Worm (Caenorhabditis elegans) whole organism, early embryonic: ENCODE measurements around the gene taap-1.

Experiments used
- B0310.2 ChIP-seq: sonication (generic microtip); optimal IDR thresholded peaks from 2 replicates; lab custom pipeline; 2016; ENCODE audit warnings: mild to moderate bottlenecking, missing genetic modification characterization, missing compliant biosample characterization
- F13C5.2 ChIP-seq: sonication (generic microtip); optimal IDR thresholded peaks from 2 replicates; lab custom pipeline; 2017; ENCODE audit warnings: mild to moderate bottlenecking, missing genetic modification characterization, inconsistent platforms, missing compliant biosample characterization
- aly-1 ChIP-seq: sonication (generic microtip); optimal IDR thresholded peaks from 2 replicates; lab custom pipeline; 2016; ENCODE audit warnings: missing genetic modification characterization, missing compliant biosample characterization
- ama-1 ChIP-seq: fragments of 150-350 bp; optimal IDR thresholded peaks from 2 replicates; lab custom pipeline; 2014
- ceh-13 ChIP-seq: fragments of 200-800 bp; sonication (Bioruptor generic); optimal IDR thresholded peaks from 2 replicates; lab custom pipeline; 2018; ENCODE audit warnings: mild to moderate bottlenecking, missing genetic modification characterization, missing compliant biosample characterization
- ceh-36 ChIP-seq: sonication (generic microtip); optimal IDR thresholded peaks from 2 replicates; lab custom pipeline; 2016; ENCODE audit warnings: missing genetic modification characterization, inconsistent platforms, missing compliant biosample characterization
- ets-7 ChIP-seq: sonication (generic microtip); optimal IDR thresholded peaks from 2 replicates; lab custom pipeline; 2016; ENCODE audit warnings: missing genotype, missing genetic modification characterization, missing compliant biosample characterization
- flt-1 ChIP-seq: fragments of 200-800 bp; sonication (Bioruptor generic); IDR thresholded peaks from 2 replicates; pipeline ENCODE4 v1.3.6; 2022; ENCODE audit warnings: missing genetic modification characterization, missing compliant biosample characterization
- hmbx-1 ChIP-seq: sonication (generic microtip); optimal IDR thresholded peaks from 2 replicates; lab custom pipeline; 2016; ENCODE audit warnings: mild to moderate bottlenecking, missing genetic modification characterization, missing compliant biosample characterization
- hmg-4 ChIP-seq: fragments of 200-800 bp; sonication (Bioruptor generic); optimal IDR thresholded peaks from 2 replicates; lab custom pipeline; 2018; ENCODE audit warnings: mild to moderate bottlenecking, missing genetic modification characterization, missing compliant biosample characterization
- hnd-1 ChIP-seq: sonication (generic microtip); optimal IDR thresholded peaks from 2 replicates; lab custom pipeline; 2016; ENCODE audit warnings: missing genetic modification characterization, missing compliant biosample characterization
- pes-1 ChIP-seq: fragments of 200-800 bp; sonication (Bioruptor generic); IDR thresholded peaks from 2 replicates; pipeline ENCODE4 v1.3.6; 2022; ENCODE audit warnings: missing genetic modification reagents, missing genetic modification characterization, missing compliant biosample characterization
- scrt-1 ChIP-seq: fragments of 200-800 bp; sonication (Bioruptor generic); IDR thresholded peaks from 2 replicates; pipeline ENCODE4 v1.3.6; 2022; ENCODE audit warnings: missing genetic modification characterization, missing compliant biosample characterization
- sea-1 ChIP-seq: fragments of 200-800 bp; sonication (Bioruptor generic); conservative IDR thresholded peaks from 2 replicates; pipeline ENCODE4 v1.3.6; 2022; ENCODE audit warnings: missing genetic modification characterization, missing compliant biosample characterization
- tbx-11 ChIP-seq: fragments of 200-800 bp; sonication (Bioruptor generic); IDR thresholded peaks from 2 replicates; pipeline ENCODE4 v1.3.6; 2022; ENCODE audit warnings: missing genetic modification characterization, missing compliant biosample characterization
- tbx-37 ChIP-seq: fragments of 200-800 bp; sonication (Bioruptor generic); conservative IDR thresholded peaks from 2 replicates; pipeline ENCODE4 v1.3.6; 2022; ENCODE audit warnings: missing genetic modification reagents, missing genetic modification characterization, missing compliant biosample characterization
- tra-4 ChIP-seq: sonication (generic microtip); optimal IDR thresholded peaks from 2 replicates; lab custom pipeline; 2017; ENCODE audit warnings: missing genetic modification characterization, missing compliant biosample characterization

Gene taap-1

ce11 chrII:8451425-8451824, 32.2 kb downstream of the taap-1 start:
- TF ChIP-seq ets-7 (tag; lab: Kevin White, UChicago), result no peak
- TF ChIP-seq pes-1, result no peak
- no peak for TF ChIP-seq B0310.2 (tag; lab: Kevin White, UChicago)
- no peak for TF ChIP-seq hmbx-1 (tag; lab: Kevin White, UChicago)
- TF ChIP-seq hnd-1 (tag; lab: Kevin White, UChicago), result no peak

DNA sequence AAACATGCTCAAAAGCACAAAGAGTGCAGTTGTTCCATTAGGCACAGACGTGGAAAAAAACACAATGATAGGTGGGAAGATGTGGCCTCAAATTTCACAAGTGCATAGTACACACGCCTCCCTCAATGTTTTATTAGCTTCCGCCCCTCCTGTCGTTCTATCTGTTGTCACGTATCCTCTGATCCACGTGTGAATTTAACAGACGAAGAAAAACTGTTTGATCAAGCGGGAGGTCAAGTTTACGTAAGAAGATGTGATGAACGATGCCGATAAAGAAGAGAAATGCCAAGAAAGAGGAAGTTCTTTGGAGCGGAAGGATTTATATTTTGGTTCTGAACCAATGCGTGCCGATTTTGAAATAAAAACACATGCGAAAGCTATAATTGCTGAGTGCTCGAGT, 32.9 kb downstream of the taap-1 start:
- TF ChIP-seq hmbx-1 (tag; lab: Kevin White, UChicago) (no peak), ets-7 (tag; lab: Kevin White, UChicago) (no peak), flt-1 (GFP tag; lab: Robert Waterston, UW) (no peak), tbx-11 (no peak), hnd-1 (tag; lab: Kevin White, UChicago) (no peak), ceh-36 (tag; lab: Kevin White, UChicago) (no peak), B0310.2 (tag; lab: Kevin White, UChicago) (no peak), F13C5.2 (no peak), aly-1 (tag; lab: Kevin White, UChicago) (no peak), ceh-13 (GFP tag; lab: Kevin White, UChicago) (no peak), tbx-37 (GFP tag; lab: Robert Waterston, UW) (no peak), tra-4 (no peak), pes-1 (no peak), sea-1 (GFP tag; lab: Robert Waterston, UW) (no peak), ama-1 (lab: Kevin White, UChicago) (no peak), scrt-1 (GFP tag; lab: Robert Waterston, UW) (no peak), hmg-4 (GFP tag; lab: Kevin White, UChicago) (no peak)

ce11 chrII:8449660-8450118, 34.0 kb downstream of the taap-1 start, which contains the start of gene F22B5.4:
Gene F22B5.4 (plus strand): TSS chrII:8449710.
- TF ChIP-seq scrt-1 (GFP tag; lab: Robert Waterston, UW), result no peak
- no peak for TF ChIP-seq F13C5.2
- no peak for TF ChIP-seq tra-4
- no peak for TF ChIP-seq flt-1 (GFP tag; lab: Robert Waterston, UW)
- no peak for TF ChIP-seq ceh-36 (tag; lab: Kevin White, UChicago)
- no peak for TF ChIP-seq hmbx-1 (tag; lab: Kevin White, UChicago)
- TF ChIP-seq tbx-37 (GFP tag; lab: Robert Waterston, UW), result no peak
- TF ChIP-seq ets-7 (tag; lab: Kevin White, UChicago), result no peak
- no peak for TF ChIP-seq B0310.2 (tag; lab: Kevin White, UChicago)
- TF ChIP-seq pes-1, result no peak
- TF ChIP-seq tbx-11, result no peak
- TF ChIP-seq hmg-4 (GFP tag; lab: Kevin White, UChicago), result no peak
- no peak for TF ChIP-seq sea-1 (GFP tag; lab: Robert Waterston, UW)
- TF ChIP-seq ama-1 (lab: Kevin White, UChicago), result no peak

- no peak for TF ChIP-seq ceh-13 (GFP tag; lab: Kevin White, UChicago)
- no peak for TF ChIP-seq aly-1 (tag; lab: Kevin White, UChicago)
- TF ChIP-seq tbx-11, result no peak
- no peak for TF ChIP-seq ama-1 (lab: Kevin White, UChicago)
- TF ChIP-seq hmbx-1 (tag; lab: Kevin White, UChicago), result no peak
- no peak for TF ChIP-seq scrt-1 (GFP tag; lab: Robert Waterston, UW)
- TF ChIP-seq tbx-37 (GFP tag; lab: Robert Waterston, UW), result no peak
These were observed 36.9 kb downstream of the taap-1 start, which contains the start of gene cut-3 for ce11 chrII:8446731-8447130. Gene cut-3 (minus strand): TSS chrII:8446831.

DNA sequence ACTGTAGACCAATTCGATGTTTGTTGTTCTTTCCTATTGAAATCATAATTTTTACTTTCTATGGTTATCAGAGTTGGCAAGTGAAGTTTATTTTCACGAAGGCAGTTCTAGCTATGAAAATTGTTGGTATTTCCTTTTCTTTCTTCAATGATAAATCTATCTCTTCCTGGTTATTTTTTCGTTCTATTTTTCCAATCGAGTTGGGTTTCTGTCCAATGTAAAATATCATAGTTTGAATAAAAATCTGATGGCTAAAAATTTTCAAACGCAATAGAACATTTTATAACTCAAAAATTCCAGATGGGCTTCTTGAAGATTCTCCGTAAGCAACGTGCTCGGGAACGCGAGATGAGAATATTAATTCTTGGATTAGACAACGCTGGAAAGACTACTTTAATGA, 39.7 kb downstream of the taap-1 start, which contains the start of gene evl-20:
evl-20 (plus strand) TSS at position 301 of the 400 bp plus-strand sequence.
- TF ChIP-seq tra-4, result no peak
- no peak for TF ChIP-seq ceh-13 (GFP tag; lab: Kevin White, UChicago)
- TF ChIP-seq scrt-1 (GFP tag; lab: Robert Waterston, UW), result no peak
- no peak for TF ChIP-seq B0310.2 (tag; lab: Kevin White, UChicago)
- TF ChIP-seq ets-7 (tag; lab: Kevin White, UChicago), result no peak
- TF ChIP-seq F13C5.2, result no peak
- TF ChIP-seq aly-1 (tag; lab: Kevin White, UChicago), result no peak
- no peak for TF ChIP-seq tbx-11
- TF ChIP-seq hmbx-1 (tag; lab: Kevin White, UChicago), result no peak
- no peak for TF ChIP-seq hnd-1 (tag; lab: Kevin White, UChicago)
- no peak for TF ChIP-seq ama-1 (lab: Kevin White, UChicago)
- TF ChIP-seq pes-1, result no peak
- no peak for TF ChIP-seq ceh-36 (tag; lab: Kevin White, UChicago)
- no peak for TF ChIP-seq hmg-4 (GFP tag; lab: Kevin White, UChicago)
- no peak for TF ChIP-seq sea-1 (GFP tag; lab: Robert Waterston, UW)
- no peak for TF ChIP-seq tbx-37 (GFP tag; lab: Robert Waterston, UW)
- TF ChIP-seq flt-1 (GFP tag; lab: Robert Waterston, UW), result no peak

DNA sequence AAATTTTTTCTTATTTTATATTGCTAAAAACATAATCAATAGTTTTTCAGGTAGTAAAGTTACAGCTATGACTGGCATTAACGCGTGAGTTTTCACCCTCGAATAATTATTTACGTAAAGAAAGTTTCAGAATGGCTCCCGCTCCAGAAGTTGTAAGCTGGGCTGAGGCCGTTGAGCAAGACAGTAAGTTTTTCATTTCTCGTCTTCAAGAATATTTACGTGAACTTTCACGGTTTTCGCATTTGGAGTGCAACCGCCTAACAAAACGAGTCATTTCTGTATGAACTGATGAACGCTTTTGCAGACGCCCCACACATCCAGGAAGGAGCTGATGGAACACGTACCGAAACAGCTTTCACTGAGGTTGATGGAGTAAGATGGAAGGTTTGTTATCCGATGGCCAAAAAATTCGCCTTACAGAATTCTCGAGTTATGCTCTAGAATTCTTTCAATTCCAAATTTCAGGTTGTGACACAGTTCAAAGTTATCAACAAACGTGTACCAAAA, 40.9 kb downstream of the taap-1 start, which contains the start of gene eif-3.G:
eif-3.G (plus strand) TSS at position 51 of the 507 bp plus-strand sequence.
- TF ChIP-seq F13C5.2 (no peak), pes-1 (no peak), tbx-11 (no peak), scrt-1 (GFP tag; lab: Robert Waterston, UW) (no peak), sea-1 (GFP tag; lab: Robert Waterston, UW) (no peak), aly-1 (tag; lab: Kevin White, UChicago) (no peak), hnd-1 (tag; lab: Kevin White, UChicago) (no peak), ets-7 (tag; lab: Kevin White, UChicago) (no peak), tra-4 (no peak)

- TF ChIP-seq hmg-4 (GFP tag; lab: Kevin White, UChicago) (peak; percentile 39), tbx-11 (peak; percentile 19; the same call in 1 of the 2 replicates), F13C5.2 (peak; percentile 59), B0310.2 (tag; lab: Kevin White, UChicago) (no peak)
These were observed 41.5 kb downstream of the taap-1 start for ce11 chrII:8442176-8442575.
